Worm (Caenorhabditis elegans): ENCODE results near the gene mrpl-11.
A peak's percentile ranks its signal among the peaks of the same experiment; 100 is the strongest.

Gene mrpl-11

ce11 chrIII:8748620-8749019 lies 31.2 kb downstream of the mrpl-11 start:
- no peak for TF ChIP-seq ham-2 (GFP tag; optimal IDR thresholded peaks at IDR 0.05)
- no peak for TF ChIP-seq blmp-1 (tag; optimal IDR thresholded peaks at IDR 0.05)
- TF ChIP-seq mab-5 (tag; optimal IDR thresholded peaks at IDR 0.05), result no peak
- TF ChIP-seq flh-1 (GFP tag; optimal IDR thresholded peaks at IDR 0.05), result no peak
- no peak for TF ChIP-seq cnd-1 (tag; optimal IDR thresholded peaks at IDR 0.05)

ce11 chrIII:8749487-8749886 lies 32.0 kb downstream of the mrpl-11 start, which contains the start of gene sma-2:
Gene sma-2, plus strand, starts transcription at chrIII:8749680.
- TF ChIP-seq sptf-1 (tag; optimal IDR thresholded peaks at IDR 0.05), result no peak
- no peak for TF ChIP-seq lin-32 (GFP tag; optimal IDR thresholded peaks at IDR 0.05)
- peak; percentile 7 for TF ChIP-seq nhr-237 (tag; optimal IDR thresholded peaks at IDR 0.05)
- peak; percentile 50 for TF ChIP-seq pha-4 (tag; optimal IDR thresholded peaks at IDR 0.05)
- no peak for TF ChIP-seq hlh-1 (tag; optimal IDR thresholded peaks at IDR 0.05)
- no peak for TF ChIP-seq sem-2 (GFP tag; optimal IDR thresholded peaks at IDR 0.05)

- TF ChIP-seq elt-1 (tag; optimal IDR thresholded peaks at IDR 0.05; ENCODE audit: borderline replicate concordance, insufficient read depth) (peak; percentile 1), zip-8 (tag; optimal IDR thresholded peaks at IDR 0.05) (no peak)
Observed at ce11 chrIII:8750606-8751005, 33.2 kb downstream of the mrpl-11 start, which contains the start of gene ugtp-1. Gene ugtp-1, minus strand, starts transcription at chrIII:8750706.

ce11 chrIII:8754682-8755081 lies 37.2 kb downstream of the mrpl-11 start, which contains the start of gene tomm-70:
Gene tomm-70, minus strand, starts transcription at chrIII:8754750.
- TF ChIP-seq M03D4.4 (tag; optimal IDR thresholded peaks at IDR 0.05) (no peak), mep-1 (tag; optimal IDR thresholded peaks at IDR 0.05) (no peak), sptf-1 (tag; optimal IDR thresholded peaks at IDR 0.05) (no peak), ces-1 (GFP tag; optimal IDR thresholded peaks at IDR 0.05) (no peak), nhr-2 (tag; optimal IDR thresholded peaks at IDR 0.05) (no peak), ceh-39 (tag; optimal IDR thresholded peaks at IDR 0.05) (no peak), snpc-4 (tag; optimal IDR thresholded peaks at IDR 0.05) (no peak), lin-13 (tag; optimal IDR thresholded peaks at IDR 0.05) (no peak), ztf-11 (tag; optimal IDR thresholded peaks at IDR 0.05) (no peak), unc-39 (tag; optimal IDR thresholded peaks at IDR 0.05) (no peak), zip-8 (tag; optimal IDR thresholded peaks at IDR 0.05) (no peak), lin-32 (GFP tag; optimal IDR thresholded peaks at IDR 0.05) (no peak), ham-2 (GFP tag; optimal IDR thresholded peaks at IDR 0.05) (no peak)

- TF ChIP-seq mab-5 (tag; optimal IDR thresholded peaks at IDR 0.05) (no peak), flh-1 (GFP tag; optimal IDR thresholded peaks at IDR 0.05) (no peak), hlh-1 (tag; optimal IDR thresholded peaks at IDR 0.05) (no peak), elt-1 (tag; optimal IDR thresholded peaks at IDR 0.05; ENCODE audit: borderline replicate concordance, insufficient read depth) (no peak), cnd-1 (tag; optimal IDR thresholded peaks at IDR 0.05) (no peak), lin-13 (tag; optimal IDR thresholded peaks at IDR 0.05) (no peak), nhr-76 (tag; optimal IDR thresholded peaks at IDR 0.05) (no peak), tbx-8 (GFP tag; optimal IDR thresholded peaks at IDR 0.05) (no peak), unc-120 (tag; optimal IDR thresholded peaks at IDR 0.05; ENCODE audit: poor library complexity, severe bottlenecking) (no peak), lsy-2 (tag; optimal IDR thresholded peaks at IDR 0.05) (no peak), nhr-237 (tag; optimal IDR thresholded peaks at IDR 0.05) (no peak), ceh-39 (tag; optimal IDR thresholded peaks at IDR 0.05) (no peak), sptf-1 (tag; optimal IDR thresholded peaks at IDR 0.05) (no peak), ham-2 (GFP tag; optimal IDR thresholded peaks at IDR 0.05) (no peak), M03D4.4 (tag; optimal IDR thresholded peaks at IDR 0.05) (no peak), unc-62 (GFP tag; optimal IDR thresholded peaks at IDR 0.05) (no peak), nhr-12 (tag; optimal IDR thresholded peaks at IDR 0.05) (no peak), ces-1 (GFP tag; optimal IDR thresholded peaks at IDR 0.05) (no peak), ceh-83 (GFP tag; optimal IDR thresholded peaks at IDR 0.05) (no peak)
Observed at ce11 chrIII:8761040-8761654, 43.7 kb downstream of the mrpl-11 start, which contains the start of gene aak-1. Gene aak-1, minus strand, starts transcription at chrIII:8761090.

ce11 chrIII:8762016-8762415 lies 44.6 kb downstream of the mrpl-11 start:
- TF ChIP-seq unc-120 (tag; optimal IDR thresholded peaks at IDR 0.05; ENCODE audit: poor library complexity, severe bottlenecking) (no peak), tbx-8 (GFP tag; optimal IDR thresholded peaks at IDR 0.05) (no peak), nhr-28 (tag; optimal IDR thresholded peaks at IDR 0.05) (no peak), mep-1 (tag; optimal IDR thresholded peaks at IDR 0.05) (no peak), ceh-43 (GFP tag; optimal IDR thresholded peaks at IDR 0.05) (no peak), M03D4.4 (tag; optimal IDR thresholded peaks at IDR 0.05) (no peak), elt-3 (tag; optimal IDR thresholded peaks at IDR 0.05) (no peak), nhr-76 (tag; optimal IDR thresholded peaks at IDR 0.05) (no peak), zip-8 (tag; optimal IDR thresholded peaks at IDR 0.05) (no peak), unc-39 (tag; optimal IDR thresholded peaks at IDR 0.05) (no peak), elt-1 (tag; optimal IDR thresholded peaks at IDR 0.05; ENCODE audit: borderline replicate concordance, insufficient read depth) (no peak), mls-2 (tag; optimal IDR thresholded peaks at IDR 0.05) (no peak), blmp-1 (tag; optimal IDR thresholded peaks at IDR 0.05) (no peak), ham-2 (GFP tag; optimal IDR thresholded peaks at IDR 0.05) (no peak), ztf-11 (tag; optimal IDR thresholded peaks at IDR 0.05) (no peak), unc-62 (GFP tag; optimal IDR thresholded peaks at IDR 0.05) (no peak), mab-5 (tag; optimal IDR thresholded peaks at IDR 0.05) (no peak), ceh-39 (tag; optimal IDR thresholded peaks at IDR 0.05) (no peak)
